Fruit fly (Drosophila melanogaster) whole organism, embryonic: ENCODE results near the gene CG13041.

Experiments
- Adf1 ChIP-seq: fragments of 200-800 bp; sonication (Bioruptor generic); IDR thresholded peaks from 2 replicates; pipeline ENCODE4 v1.3.6; 2022; ENCODE audit warnings: missing biosample characterization, missing genetic modification characterization
- Atf3 ChIP-seq: fragments of 200-800 bp; sonication (Bioruptor generic); optimal IDR thresholded peaks from 3 replicates; lab custom pipeline; 2016; ENCODE audit warnings: missing biosample characterization, missing genetic modification characterization
- Atf6 ChIP-seq: fragments of 200-800 bp; sonication (Bioruptor generic); IDR thresholded peaks from 2 replicates; pipeline ENCODE4 v1.3.6; 2022; ENCODE audit warnings: missing biosample characterization, missing genetic modification characterization
- B-H1 ChIP-seq: fragments of 200-800 bp; sonication (Bioruptor generic); IDR thresholded peaks from 3 replicates; pipeline ENCODE4 v1.3.6; 2022; ENCODE audit warnings: missing biosample characterization, missing genetic modification characterization
- CG1024 ChIP-seq: fragments of 200-800 bp; sonication (Bioruptor generic); IDR thresholded peaks from 2 replicates; pipeline ENCODE4 v1.3.6; 2022; ENCODE audit warnings: missing biosample characterization, missing genetic modification characterization
- CG11696 ChIP-seq: fragments of 200-800 bp; sonication (Bioruptor generic); IDR thresholded peaks from 2 replicates; pipeline ENCODE4 v1.3.6; 2022; ENCODE audit warnings: missing biosample characterization, missing genetic modification characterization
- CG1233 ChIP-seq: fragments of 200-800 bp; sonication (Bioruptor generic); optimal IDR thresholded peaks from 4 replicates; lab custom pipeline; 2018; ENCODE audit warnings: missing biosample characterization, mild to moderate bottlenecking, missing genetic modification characterization
- CG17359 ChIP-seq: fragments of 200-800 bp; sonication (Bioruptor generic); optimal IDR thresholded peaks from 3 replicates; lab custom pipeline; 2018; ENCODE audit warnings: missing biosample characterization, mild to moderate bottlenecking, missing genetic modification characterization, moderate library complexity
- CG18619 ChIP-seq: fragments of 200-800 bp; sonication (Bioruptor generic); optimal IDR thresholded peaks from 3 replicates; lab custom pipeline; 2017; ENCODE audit warnings: missing biosample characterization, mild to moderate bottlenecking, missing genetic modification characterization
- CG3995 ChIP-seq: fragments of 200-800 bp; sonication (Bioruptor generic); optimal IDR thresholded peaks from 3 replicates; lab custom pipeline; 2016; ENCODE audit warnings: missing biosample characterization, missing genetic modification characterization
- CG4617 ChIP-seq: fragments of 200-800 bp; sonication (Bioruptor generic); optimal IDR thresholded peaks from 3 replicates; lab custom pipeline; 2016; ENCODE audit warnings: missing biosample characterization, missing genetic modification characterization, borderline replicate concordance
- CG7928 ChIP-seq: fragments of 200-800 bp; sonication (Bioruptor generic); optimal IDR thresholded peaks from 2 replicates; lab custom pipeline; 2017; ENCODE audit warnings: missing biosample characterization, mild to moderate bottlenecking, missing genetic modification characterization
- Chrac-16 ChIP-seq: fragments of 200-800 bp; sonication (Bioruptor generic); optimal IDR thresholded peaks from 3 replicates; lab custom pipeline; 2016; ENCODE audit warnings: missing biosample characterization, missing genetic modification characterization
- D ChIP-seq, 2 experiments: fragments of 200-800 bp in 1 of 2; fragments of >200 bp in 1 of 2; sonication (Bioruptor generic) in 1 of 2; optimal IDR thresholded peaks; 2 replicates in 1 of 2; 3 replicates in 1 of 2; lab custom pipeline; 2017; ENCODE audit warnings: mild to moderate bottlenecking in 1 of 2, missing biosample characterization in 1 of 2, missing genetic modification characterization in 1 of 2, missing genetic modification reagents in 1 of 2
- Deaf1 ChIP-seq: fragments of 200-800 bp; optimal IDR thresholded peaks from 3 replicates; lab custom pipeline; 2019; ENCODE audit warnings: missing biosample characterization, mild to moderate bottlenecking, missing genetic modification characterization, moderate library complexity
- Dek ChIP-seq: fragments of 200-800 bp; sonication (Bioruptor generic); optimal IDR thresholded peaks from 3 replicates; lab custom pipeline; 2019; ENCODE audit warnings: missing biosample characterization, mild to moderate bottlenecking, missing genetic modification characterization, moderate library complexity
- Doc2 ChIP-seq: fragments of 200-800 bp; sonication (Bioruptor generic); IDR thresholded peaks from 2 replicates; pipeline ENCODE4 v1.3.6; 2022; ENCODE audit warnings: missing biosample characterization, missing genetic modification characterization
- Dref ChIP-seq: fragments of 200-800 bp; sonication (Bioruptor generic); IDR thresholded peaks from 2 replicates; pipeline ENCODE4 v1.3.6; 2022; ENCODE audit warnings: missing biosample characterization, missing genetic modification characterization
- E2f1 ChIP-seq: fragments of 200-800 bp; sonication (Bioruptor generic); IDR thresholded peaks from 2 replicates; pipeline ENCODE4 v1.3.6; 2022; ENCODE audit warnings: missing biosample characterization, missing genetic modification characterization
- Ets65A ChIP-seq: fragments of 200-800 bp; sonication (Bioruptor generic); peaks from one replicate; lab custom pipeline; 2016; ENCODE audit warnings: missing biosample characterization, missing genetic modification characterization
- HLH54F ChIP-seq: fragments of 200-800 bp; sonication (Bioruptor generic); optimal IDR thresholded peaks from 3 replicates; lab custom pipeline; 2016; ENCODE audit warnings: missing biosample characterization, missing genetic modification characterization
- HLHmδ ChIP-seq: fragments of 200-800 bp; sonication (Bioruptor generic); optimal IDR thresholded peaks from 2 replicates; lab custom pipeline; 2018; ENCODE audit warnings: missing biosample characterization, mild to moderate bottlenecking, missing genetic modification characterization, moderate library complexity
- Mrtf ChIP-seq: fragments of 200-800 bp; sonication (Bioruptor generic); IDR thresholded peaks from 3 replicates; pipeline ENCODE4 v1.3.6; 2022; ENCODE audit warnings: missing biosample characterization, missing genetic modification characterization
- Neu2 ChIP-seq: fragments of 200-800 bp; sonication (Bioruptor generic); optimal IDR thresholded peaks from 3 replicates; lab custom pipeline; 2016; ENCODE audit warnings: missing biosample characterization, missing genetic modification characterization, borderline replicate concordance
- NfI ChIP-seq: fragments of 200-800 bp; sonication (Bioruptor generic); optimal IDR thresholded peaks from 3 replicates; lab custom pipeline; 2018; ENCODE audit warnings: missing biosample characterization, mild to moderate bottlenecking, missing genetic modification characterization, moderate library complexity
- Sry-β ChIP-seq: fragments of 200-800 bp; sonication (Bioruptor generic); optimal IDR thresholded peaks from 2 replicates; lab custom pipeline; 2018; ENCODE audit warnings: missing biosample characterization, mild to moderate bottlenecking, missing genetic modification characterization, moderate library complexity
- chm ChIP-seq: fragments of 200-800 bp; sonication (Bioruptor generic); IDR thresholded peaks from 2 replicates; pipeline ENCODE4 v1.3.6; 2022; ENCODE audit warnings: missing biosample characterization, missing genetic modification characterization
- crol ChIP-seq: fragments of 200-800 bp; sonication (Bioruptor generic); IDR thresholded peaks from 2 replicates; pipeline ENCODE4 v1.3.6; 2022; ENCODE audit warnings: missing biosample characterization, missing genetic modification characterization
- dimm ChIP-seq: fragments of 200-800 bp; sonication (Bioruptor generic); IDR thresholded peaks from 2 replicates; pipeline ENCODE4 v1.3.6; 2022; ENCODE audit warnings: missing biosample characterization, missing genetic modification characterization
- kah ChIP-seq: fragments of 200-800 bp; sonication (Bioruptor generic); optimal IDR thresholded peaks from 2 replicates; lab custom pipeline; 2018; ENCODE audit warnings: missing biosample characterization, mild to moderate bottlenecking, missing genetic modification characterization
- lov ChIP-seq, 2 experiments: fragments of 200-800 bp in 1 of 2; fragments of >200 bp in 1 of 2; sonication (Bioruptor generic) in 1 of 2; IDR thresholded peaks in 1 of 2; optimal IDR thresholded peaks in 1 of 2; 2 replicates in 1 of 2; 3 replicates in 1 of 2; pipeline versions ENCODE4 v1.3.6 to Lab custom; 2017 to 2022; ENCODE audit warnings: missing biosample characterization in 1 of 2, missing genetic modification characterization in 1 of 2
- mam ChIP-seq: fragments of 200-800 bp; sonication (Bioruptor generic); optimal IDR thresholded peaks from 3 replicates; lab custom pipeline; 2016; ENCODE audit warnings: missing biosample characterization, missing genetic modification characterization
- nmo ChIP-seq: fragments of 200-800 bp; sonication (Bioruptor generic); optimal IDR thresholded peaks from 2 replicates; lab custom pipeline; 2018; ENCODE audit warnings: missing biosample characterization, mild to moderate bottlenecking, missing genetic modification characterization, moderate library complexity
- org-1 ChIP-seq: fragments of 200-800 bp; sonication (Bioruptor generic); optimal IDR thresholded peaks from 2 replicates; lab custom pipeline; 2017; ENCODE audit warnings: missing biosample characterization, missing genetic modification characterization
- pb ChIP-seq: fragments of 200-800 bp; sonication (Bioruptor generic); optimal IDR thresholded peaks from 3 replicates; lab custom pipeline; 2016; ENCODE audit warnings: missing biosample characterization, missing genetic modification characterization
- ranshi ChIP-seq: fragments of 200-800 bp; sonication (Bioruptor generic); IDR thresholded peaks from 2 replicates; pipeline ENCODE4 v1.3.6; 2022; ENCODE audit warnings: missing biosample characterization, missing genetic modification characterization
- row ChIP-seq: fragments of 200-800 bp; sonication (Bioruptor generic); IDR thresholded peaks from 3 replicates; pipeline ENCODE4 v1.3.6; 2022; ENCODE audit warnings: missing biosample characterization, missing genetic modification characterization
- scrt ChIP-seq: fragments of 200-800 bp; sonication (Bioruptor generic); optimal IDR thresholded peaks from 2 replicates; lab custom pipeline; 2018; ENCODE audit warnings: missing biosample characterization, mild to moderate bottlenecking, missing genetic modification characterization, moderate library complexity
- sna ChIP-seq: fragments of 200-800 bp; sonication (Bioruptor generic); IDR thresholded peaks from 2 replicates; pipeline ENCODE4 v1.3.6; 2022; ENCODE audit warnings: missing biosample characterization, missing genetic modification characterization; ENCODE audit not compliant: partially characterized antibody
- tgo ChIP-seq: fragments of 200-800 bp; sonication (Bioruptor generic); IDR thresholded peaks from 3 replicates; pipeline ENCODE4 v1.3.6; 2022; ENCODE audit warnings: missing biosample characterization, missing genetic modification characterization
- unpg ChIP-seq: fragments of 200-800 bp; sonication (Bioruptor generic); optimal IDR thresholded peaks from 3 replicates; lab custom pipeline; 2018; ENCODE audit warnings: missing biosample characterization, mild to moderate bottlenecking, missing genetic modification characterization, moderate library complexity
- vnd ChIP-seq: fragments of 200-800 bp; sonication (Bioruptor generic); IDR thresholded peaks from 3 replicates; pipeline ENCODE4 v1.3.6; 2022; ENCODE audit warnings: missing biosample characterization, missing genetic modification characterization; ENCODE audit not compliant: partially characterized antibody
- z ChIP-seq: fragments of 200-800 bp; sonication (Bioruptor generic); IDR thresholded peaks from 3 replicates; pipeline ENCODE4 v1.3.6; 2022; ENCODE audit warnings: missing biosample characterization, missing genetic modification characterization

Gene CG13041

DNA sequence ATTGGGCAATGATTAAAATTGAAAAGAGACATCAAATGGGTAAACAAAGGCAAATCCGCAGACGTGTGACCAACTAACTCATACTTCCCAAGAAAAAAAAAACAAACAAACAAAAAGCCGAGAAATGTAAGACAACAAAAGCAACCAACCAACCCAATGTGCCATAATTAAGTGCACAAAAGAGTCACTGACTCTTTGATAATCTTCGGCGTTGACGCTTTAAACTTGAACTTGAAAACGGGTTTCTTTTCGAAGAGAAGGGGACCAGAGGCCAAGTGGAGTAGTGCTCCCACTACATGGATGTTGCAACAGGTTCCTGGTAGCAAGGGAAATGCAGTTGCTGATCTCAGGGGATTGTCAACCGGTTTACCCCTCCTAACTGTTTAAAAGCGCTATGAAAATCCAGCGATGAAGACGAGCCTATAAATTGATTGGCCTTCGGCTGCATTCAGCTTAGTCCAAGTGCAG lies 39.3 kb downstream of the CG13041 start, which contains the start of gene CG13064 (continued):
- TF ChIP-seq NfI (GFP tag; lab: Kevin White, UChicago) = no peak
- TF ChIP-seq CG4617 (GFP tag; lab: Kevin White, UChicago) = no peak
- no peak for TF ChIP-seq tgo (GFP tag; lab: Robert Waterston, UW)

DNA sequence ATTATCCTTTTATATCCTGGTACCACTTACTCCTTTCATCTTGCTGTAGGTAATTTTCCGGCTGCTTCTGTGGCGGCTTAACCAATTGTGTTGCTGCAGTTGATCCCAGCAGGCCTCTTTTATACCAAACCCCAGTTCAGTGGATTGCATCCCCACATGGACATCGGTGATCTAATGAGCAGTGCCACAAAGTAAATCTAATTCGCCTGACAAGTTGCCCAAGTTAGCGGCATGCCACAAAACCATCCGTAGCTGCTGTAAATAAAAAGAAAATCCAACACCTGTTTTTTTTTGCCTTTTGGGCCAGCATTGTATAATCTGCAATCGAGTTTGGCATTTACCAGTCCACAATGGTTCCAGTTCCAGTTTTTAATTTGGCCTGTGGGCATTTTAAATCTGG lies 40.2 kb downstream of the CG13041 start, which contains the start of gene CG13050:
CG13050 (minus strand) TSS at position 101 of the 400 bp plus-strand sequence.
- no peak for TF ChIP-seq mam (GFP tag; lab: Kevin White, UChicago)
- TF ChIP-seq nmo (GFP tag; lab: Kevin White, UChicago) = no peak
- TF ChIP-seq CG7928 = no peak
- no peak for TF ChIP-seq crol (GFP tag; lab: Robert Waterston, UW)
- no peak for TF ChIP-seq Mrtf (GFP tag; lab: Robert Waterston, UW)
- no peak for TF ChIP-seq ranshi
- TF ChIP-seq CG17359 (tag; lab: Kevin White, UChicago) = no peak
- TF ChIP-seq lov (optimal IDR thresholded peaks at IDR 0.05; lab: Kevin White, UChicago) = no peak
- no peak for TF ChIP-seq lov (GFP tag; IDR thresholded peaks at IDR 0.05; lab: Robert Waterston, UW)
- TF ChIP-seq CG3995 (GFP tag; lab: Kevin White, UChicago) = no peak
- TF ChIP-seq Chrac-16 (GFP tag; lab: Kevin White, UChicago) = no peak
- no peak for TF ChIP-seq scrt (GFP tag; lab: Kevin White, UChicago)
- TF ChIP-seq CG1233 = no peak
- no peak for TF ChIP-seq B-H1
- no peak for TF ChIP-seq HLHmδ
- no peak for TF ChIP-seq Doc2 (GFP tag; lab: Robert Waterston, UW)
- TF ChIP-seq sna (GFP tag; lab: Robert Waterston, UW) = no peak
- TF ChIP-seq row = no peak
- TF ChIP-seq Atf6 (GFP tag; lab: Robert Waterston, UW) = no peak
- TF ChIP-seq z (GFP tag; lab: Robert Waterston, UW) = no peak

DNA sequence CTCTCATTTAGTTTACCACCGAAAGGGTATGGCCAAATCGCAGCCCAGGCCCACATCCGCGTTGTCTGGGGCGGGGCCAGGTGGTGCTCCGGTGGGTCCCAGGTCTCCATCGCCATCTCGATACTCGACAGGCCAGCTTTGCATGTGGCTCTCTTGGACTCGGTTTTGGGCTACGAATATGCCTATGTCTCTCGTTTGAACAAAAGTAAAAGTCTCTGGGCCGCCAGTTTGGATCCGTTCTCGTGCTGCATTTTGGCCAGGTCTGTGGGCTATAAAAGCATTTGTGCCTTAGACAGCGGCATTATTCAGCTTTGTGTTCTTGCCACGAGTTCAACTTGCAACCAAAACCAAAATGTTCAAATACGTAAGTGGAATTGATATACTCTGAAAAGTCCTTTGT lies 42.2 kb downstream of the CG13041 start, which contains the start of gene CG13065:
CG13065 (plus strand) TSS at position 301 of the 400 bp plus-strand sequence.
- TF ChIP-seq CG1024 (no peak), Atf3 (no peak), D (optimal IDR thresholded peaks at IDR 0.05; lab: Kevin White, UChicago) (no peak), D (GFP tag; optimal IDR thresholded peaks at IDR 0.05; lab: Kevin White, UChicago) (no peak), Dek (tag; lab: Kevin White, UChicago) (no peak), kah (GFP tag; lab: Kevin White, UChicago) (no peak), HLH54F (GFP tag; lab: Kevin White, UChicago) (no peak), E2f1 (GFP tag; lab: Robert Waterston, UW) (no peak), vnd (GFP tag; lab: Robert Waterston, UW) (no peak), CG18619 (GFP tag; lab: Kevin White, UChicago) (no peak), chm (GFP tag; lab: Robert Waterston, UW) (no peak), org-1 (GFP tag; lab: Kevin White, UChicago) (no peak)

DNA sequence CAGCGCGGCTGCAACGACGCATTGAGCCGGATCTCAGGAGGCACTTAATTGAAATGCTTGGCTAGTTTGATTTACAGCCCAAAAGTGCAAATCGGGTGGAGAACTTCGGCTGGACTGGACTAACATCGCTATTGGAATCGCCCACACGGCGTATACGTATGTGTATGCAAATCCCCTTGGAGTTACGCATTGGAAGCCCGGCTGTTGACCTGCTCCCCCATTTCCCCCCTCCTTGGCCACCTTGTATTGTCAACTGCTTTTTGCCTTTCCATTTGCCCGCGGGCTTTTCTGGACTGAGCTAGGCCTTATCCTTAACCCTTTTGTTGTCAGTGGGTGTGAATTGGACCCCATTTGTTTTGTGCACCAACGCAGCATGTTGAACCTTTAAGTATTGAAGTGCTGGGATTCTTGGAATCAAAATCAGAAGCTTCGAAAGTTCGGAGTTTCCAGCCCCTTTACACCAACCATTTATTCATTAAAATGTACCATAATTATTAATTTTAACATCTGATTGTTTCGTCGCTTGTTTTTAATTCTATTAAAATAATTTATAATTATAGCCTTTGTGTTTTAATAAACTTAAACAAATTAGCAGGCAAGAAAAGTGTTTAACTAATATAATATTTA lies 43.8 kb downstream of the CG13041 start:
- no peak for TF ChIP-seq Neu2 (GFP tag; lab: Kevin White, UChicago)
- TF ChIP-seq Ets65A = peak; percentile 11
- 0 out of 2 replicates have a peak, but pooled peaks have one; percentile 9 for TF ChIP-seq Dref (GFP tag; lab: Robert Waterston, UW)
- no peak for TF ChIP-seq Sry-β (GFP tag; lab: Kevin White, UChicago)
- no peak for TF ChIP-seq Adf1
- no peak for TF ChIP-seq pb (GFP tag; lab: Kevin White, UChicago)
- no peak for TF ChIP-seq dimm
- no peak for TF ChIP-seq Deaf1
- no peak for TF ChIP-seq HLHmδ
- no peak for TF ChIP-seq CG11696 (GFP tag; lab: Robert Waterston, UW)
- no peak for TF ChIP-seq unpg
